Worm (Caenorhabditis elegans) whole organism, L4 larva: Measurements from ENCODE around the gene Y50E8A.5.

Experiments used
- D1046.2 ChIP-seq: fragments of 200-800 bp; sonication (Bioruptor generic); IDR thresholded peaks from 2 replicates; pipeline ENCODE4 v1.3.6; 2022; ENCODE audit warnings: missing genetic modification characterization, missing compliant biosample characterization
- F10B5.3 ChIP-seq: sonication (generic microtip); optimal IDR thresholded peaks from 2 replicates; lab custom pipeline; 2016; ENCODE audit warnings: mild to moderate bottlenecking, missing genetic modification characterization, missing compliant biosample characterization
- T26A8.4 ChIP-seq: fragments of 200-800 bp; sonication (Bioruptor generic); IDR thresholded peaks from 2 replicates; pipeline ENCODE4 v1.3.6; 2022; ENCODE audit warnings: missing genetic modification characterization, missing compliant biosample characterization
- Y48G9A.11 ChIP-seq: fragments of 200-800 bp; sonication (Bioruptor generic); IDR thresholded peaks from 2 replicates; pipeline ENCODE4 v1.3.6; 2022; ENCODE audit warnings: missing genetic modification reagents, missing genetic modification characterization, missing compliant biosample characterization
- Y75B8A.6 ChIP-seq: fragments of 200-800 bp; sonication (Bioruptor generic); IDR thresholded peaks from 2 replicates; pipeline ENCODE4 v1.3.6; 2022; ENCODE audit warnings: missing genetic modification reagents, missing genetic modification characterization, missing compliant biosample characterization
- ZK337.2 ChIP-seq: fragments of 200-800 bp; sonication (Bioruptor generic); IDR thresholded peaks from 2 replicates; pipeline ENCODE4 v1.3.6; 2022; ENCODE audit warnings: missing genetic modification reagents, missing genetic modification characterization, missing compliant biosample characterization
- ZK546.5 ChIP-seq, 2 experiments: sonication (generic microtip); optimal IDR thresholded peaks; 2 replicates each; lab custom pipeline; 2017; ENCODE audit warnings: missing biosample characterization in 2 of 2, missing genetic modification characterization in 2 of 2
- aha-1 ChIP-seq: fragments of 150-350 bp; peaks from one replicate; lab custom pipeline; 2014; ENCODE audit warnings: missing biosample characterization, missing genetic modification characterization
- aly-2 ChIP-seq: sonication (generic microtip); optimal IDR thresholded peaks from 2 replicates; lab custom pipeline; 2018; ENCODE audit warnings: missing biosample characterization, missing genetic modification characterization
- ama-1 ChIP-seq: fragments of 150-350 bp; optimal IDR thresholded peaks from 2 replicates; lab custom pipeline; 2014; ENCODE audit warnings: inconsistent platforms, mixed read lengths
- ceh-32 ChIP-seq: sonication (generic microtip); optimal IDR thresholded peaks from 2 replicates; lab custom pipeline; 2016; ENCODE audit warnings: mild to moderate bottlenecking, missing genetic modification characterization, missing compliant biosample characterization; ENCODE audit not compliant: poor library complexity
- ceh-62 ChIP-seq: sonication (generic microtip); optimal IDR thresholded peaks from 2 replicates; lab custom pipeline; 2017; ENCODE audit warnings: missing biosample characterization, missing genetic modification characterization
- ctbp-1 ChIP-seq: fragments of 200-800 bp; sonication (Bioruptor generic); IDR thresholded peaks from 2 replicates; pipeline ENCODE4 v1.3.6; 2022; ENCODE audit warnings: missing genetic modification reagents, missing genetic modification characterization, missing compliant biosample characterization
- daf-16 ChIP-seq, 3 experiments: sonication (generic microtip); optimal IDR thresholded peaks; 2 replicates each; lab custom pipeline; 2016 to 2017; ENCODE audit warnings: missing genetic modification characterization in 3 of 3, missing genetic modification reagents in 3 of 3, mild to moderate bottlenecking in 2 of 3, missing compliant biosample characterization in 2 of 3, missing biosample characterization in 1 of 3, moderate library complexity in 1 of 3
- daf-8 ChIP-seq: fragments of 200-800 bp; sonication (Bioruptor generic); IDR thresholded peaks from 2 replicates; pipeline ENCODE4 v1.3.6; 2022; ENCODE audit warnings: missing genetic modification characterization, missing compliant biosample characterization
- dmd-8 ChIP-seq: fragments of 200-800 bp; sonication (Bioruptor generic); IDR thresholded peaks from 2 replicates; pipeline ENCODE4 v1.3.6; 2022; ENCODE audit warnings: missing genetic modification characterization, missing compliant biosample characterization
- dve-1 ChIP-seq: sonication (generic microtip); optimal IDR thresholded peaks from 2 replicates; lab custom pipeline; 2017; ENCODE audit warnings: antibody characterized with exemption, mild to moderate bottlenecking, missing genetic modification characterization, missing compliant biosample characterization; ENCODE audit not compliant: insufficient read depth
- egl-27 ChIP-seq: sonication (generic microtip); optimal IDR thresholded peaks from 3 replicates; lab custom pipeline; 2017; ENCODE audit warnings: missing biosample characterization, missing genetic modification reagents, missing genetic modification characterization
- fkh-10 ChIP-seq: fragments of 150-350 bp; optimal IDR thresholded peaks from 2 replicates; lab custom pipeline; 2014; ENCODE audit warnings: missing biosample characterization, missing genetic modification reagents, missing genetic modification characterization
- gei-8 ChIP-seq: fragments of 200-800 bp; sonication (Bioruptor generic); optimal IDR thresholded peaks from 2 replicates; lab custom pipeline; 2018; ENCODE audit warnings: mild to moderate bottlenecking, missing genetic modification characterization, missing compliant biosample characterization
- hlh-30 ChIP-seq: sonication (generic microtip); optimal IDR thresholded peaks from 2 replicates; lab custom pipeline; 2017; ENCODE audit warnings: antibody characterized with exemption, mild to moderate bottlenecking, missing genetic modification characterization, missing compliant biosample characterization; ENCODE audit not compliant: insufficient read depth
- hmg-1.1 ChIP-seq: fragments of 200-800 bp; sonication (Bioruptor generic); IDR thresholded peaks from 2 replicates; pipeline ENCODE4 v1.3.6; 2022; ENCODE audit warnings: missing genetic modification reagents, missing genetic modification characterization, missing compliant biosample characterization
- lin-13 ChIP-seq: fragments of 150-350 bp; optimal IDR thresholded peaks from 2 replicates; lab custom pipeline; 2014; ENCODE audit warnings: missing biosample characterization, missing genetic modification reagents, missing genetic modification characterization
- lin-39 ChIP-seq: fragments of 150-350 bp; optimal IDR thresholded peaks from 2 replicates; lab custom pipeline; 2014; ENCODE audit warnings: missing biosample characterization, missing genetic modification reagents, missing genetic modification characterization
- madf-9 ChIP-seq: fragments of 200-800 bp; sonication (Bioruptor generic); conservative IDR thresholded peaks from 2 replicates; pipeline ENCODE4 v1.3.6; 2022; ENCODE audit warnings: missing genetic modification reagents, missing genetic modification characterization, missing compliant biosample characterization
- mdt-29 ChIP-seq: fragments of 200-800 bp; sonication (Bioruptor generic); IDR thresholded peaks from 2 replicates; pipeline ENCODE4 v1.3.6; 2022; ENCODE audit warnings: missing genetic modification reagents, missing genetic modification characterization, missing compliant biosample characterization
- mxl-3 ChIP-seq: fragments of 200-800 bp; sonication (Bioruptor generic); optimal IDR thresholded peaks from 2 replicates; lab custom pipeline; 2018; ENCODE audit warnings: mild to moderate bottlenecking, missing genetic modification characterization, missing compliant biosample characterization
- nhr-237 ChIP-seq: sonication (generic microtip); optimal IDR thresholded peaks from 2 replicates; lab custom pipeline; 2017; ENCODE audit warnings: missing biosample characterization, missing genetic modification characterization
- nhr-25 ChIP-seq: sonication (generic microtip); optimal IDR thresholded peaks from 2 replicates; lab custom pipeline; 2017; ENCODE audit warnings: missing genetic modification characterization, mild to moderate bottlenecking, missing compliant biosample characterization, antibody characterized with exemption, moderate library complexity, borderline replicate concordance; ENCODE audit not compliant: insufficient read depth
- nhr-28 ChIP-seq: fragments of 150-350 bp; optimal IDR thresholded peaks from 2 replicates; lab custom pipeline; 2014; ENCODE audit warnings: missing biosample characterization, missing genetic modification characterization
- nhr-42 ChIP-seq: fragments of 200-800 bp; sonication (Bioruptor generic); IDR thresholded peaks from 2 replicates; pipeline ENCODE4 v1.3.6; 2022; ENCODE audit warnings: missing genetic modification characterization, missing compliant biosample characterization
- nhr-76 ChIP-seq: fragments of 150-350 bp; optimal IDR thresholded peaks from 2 replicates; lab custom pipeline; 2014; ENCODE audit warnings: missing biosample characterization, missing genetic modification characterization
- nhr-77 ChIP-seq: fragments of 150-350 bp; optimal IDR thresholded peaks from 2 replicates; lab custom pipeline; 2014; ENCODE audit warnings: missing biosample characterization, missing genetic modification characterization
- pha-4 ChIP-seq, 2 experiments: fragments of 150-350 bp in 1 of 2; fragments of 200-800 bp in 1 of 2; sonication (Bioruptor generic) in 1 of 2; IDR thresholded peaks in 1 of 2; optimal IDR thresholded peaks in 1 of 2; 2 replicates each; pipeline versions ENCODE4 v1.3.6 to Lab custom; 2014 to 2022; ENCODE audit warnings: missing genetic modification characterization in 2 of 2, missing genetic modification reagents in 2 of 2, missing biosample characterization in 1 of 2, missing compliant biosample characterization in 1 of 2
- sdz-12 ChIP-seq: fragments of 200-800 bp; sonication (Bioruptor generic); optimal IDR thresholded peaks from 2 replicates; lab custom pipeline; 2018; ENCODE audit warnings: mild to moderate bottlenecking, missing genetic modification characterization, missing compliant biosample characterization
- spr-1 ChIP-seq: sonication (generic microtip); optimal IDR thresholded peaks from 2 replicates; lab custom pipeline; 2016; ENCODE audit warnings: mild to moderate bottlenecking, missing genetic modification characterization, missing compliant biosample characterization
- spr-3 ChIP-seq: fragments of 200-800 bp; sonication (Bioruptor generic); optimal IDR thresholded peaks from 2 replicates; lab custom pipeline; 2018; ENCODE audit warnings: mild to moderate bottlenecking, missing genetic modification characterization, missing compliant biosample characterization
- unc-39 ChIP-seq: sonication (generic microtip); optimal IDR thresholded peaks from 2 replicates; lab custom pipeline; 2017; ENCODE audit warnings: missing biosample characterization, missing genetic modification characterization
- vab-7 ChIP-seq: fragments of 200-800 bp; sonication (Bioruptor generic); IDR thresholded peaks from 2 replicates; pipeline ENCODE4 v1.3.6; 2022; ENCODE audit warnings: missing genetic modification reagents, missing genetic modification characterization, missing compliant biosample characterization
- zag-1 ChIP-seq: fragments of 150-350 bp; optimal IDR thresholded peaks from 2 replicates; lab custom pipeline; 2014; ENCODE audit warnings: missing biosample characterization, missing genetic modification characterization
- zfp-3 ChIP-seq: fragments of 200-800 bp; sonication (Bioruptor generic); conservative IDR thresholded peaks from 2 replicates; pipeline ENCODE4 v1.3.6; 2022; ENCODE audit warnings: missing genetic modification reagents, missing genetic modification characterization, missing compliant biosample characterization
- ztf-7 ChIP-seq: fragments of 150-350 bp; optimal IDR thresholded peaks from 2 replicates; lab custom pipeline; 2014; ENCODE audit warnings: missing biosample characterization, missing genetic modification characterization

Gene Y50E8A.5

DNA sequence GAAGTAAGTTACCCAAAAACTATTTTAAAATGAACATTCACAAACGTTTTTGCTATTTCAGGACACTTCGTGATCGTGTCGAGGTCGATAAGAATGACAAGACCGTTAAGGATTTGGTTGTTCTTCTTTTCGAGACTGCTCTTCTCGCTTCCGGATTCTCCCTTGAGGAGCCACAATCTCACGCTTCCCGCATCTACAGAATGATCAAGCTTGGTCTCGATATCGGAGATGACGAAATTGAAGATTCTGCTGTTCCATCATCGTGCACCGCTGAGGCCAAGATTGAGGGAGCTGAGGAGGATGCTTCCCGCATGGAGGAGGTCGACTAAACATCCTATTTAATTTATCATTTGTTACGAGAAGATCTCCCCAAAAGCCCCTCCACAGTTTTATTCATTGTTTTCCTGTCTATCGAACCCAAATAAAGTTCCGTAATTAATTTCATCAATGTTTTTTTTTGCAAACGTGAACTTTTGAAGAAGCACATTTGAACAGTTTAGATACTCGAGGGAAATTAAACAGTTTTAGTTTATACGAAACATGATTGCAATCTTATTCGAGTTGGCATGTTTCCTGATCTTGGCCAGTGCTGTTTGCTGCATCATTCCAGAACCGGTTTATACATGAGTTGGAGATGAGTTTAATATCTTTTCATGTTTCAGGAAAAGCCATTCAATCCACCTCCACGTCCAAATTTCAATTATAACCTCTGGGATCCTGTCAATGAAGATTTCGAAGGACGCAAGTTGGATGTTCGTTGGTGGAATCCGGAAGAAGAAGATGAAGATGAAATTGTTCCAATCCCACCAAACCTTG lies 48.4 kb downstream of the Y50E8A.5 start, which contains the start of gene C47E8.11 (continued):
- TF ChIP-seq ama-1 (lab: Kevin White, UChicago) (peak; percentile 71), ctbp-1 (GFP tag; lab: Robert Waterston, UW) (peak; percentile 11; the same call in 1 of the 2 replicates), hlh-30 (tag; lab: Kevin White, UChicago) (no peak), madf-9 (GFP tag; lab: Robert Waterston, UW) (peak; percentile 2; the same call in 1 of the 2 replicates), lin-39 (tag; lab: Kevin White, UChicago) (no peak), lin-13 (GFP tag; lab: Kevin White, UChicago) (peak; percentile 91), unc-39 (no peak), D1046.2 (GFP tag; lab: Robert Waterston, UW) (no peak), sdz-12 (GFP tag; lab: Kevin White, UChicago) (peak; percentile 13), nhr-237 (tag; lab: Kevin White, UChicago) (no peak), nhr-28 (tag; lab: Kevin White, UChicago) (no peak), Y75B8A.6 (peak; percentile 59), dmd-8 (no peak; the same call in 1 of the 2 replicates), spr-3 (GFP tag; lab: Kevin White, UChicago) (peak; percentile 27), mdt-29 (GFP tag; lab: Robert Waterston, UW) (no peak), aha-1 (tag; lab: Kevin White, UChicago) (peak; percentile 98), T26A8.4 (GFP tag; lab: Robert Waterston, UW) (peak; percentile 77), daf-16 (GFP tag; optimal IDR thresholded peaks at IDR 0.05; lab: Kevin White, UChicago) (no peak), daf-16 (tag; optimal IDR thresholded peaks at IDR 0.05; lab: Kevin White, UChicago) (peak; percentile 86), Y48G9A.11 (GFP tag; lab: Robert Waterston, UW) (peak; percentile 64; the same call in 1 of the 2 replicates), pha-4 (GFP tag; IDR thresholded peaks at IDR 0.05; lab: Robert Waterston, UW) (peak; percentile 51), pha-4 (tag; optimal IDR thresholded peaks at IDR 0.05; lab: Kevin White, UChicago) (peak; percentile 67), gei-8 (GFP tag; lab: Kevin White, UChicago) (no peak), nhr-76 (tag; lab: Kevin White, UChicago) (no peak), nhr-25 (no peak)
- TF ChIP-seq, all 104 proteins: peak for 40

DNA sequence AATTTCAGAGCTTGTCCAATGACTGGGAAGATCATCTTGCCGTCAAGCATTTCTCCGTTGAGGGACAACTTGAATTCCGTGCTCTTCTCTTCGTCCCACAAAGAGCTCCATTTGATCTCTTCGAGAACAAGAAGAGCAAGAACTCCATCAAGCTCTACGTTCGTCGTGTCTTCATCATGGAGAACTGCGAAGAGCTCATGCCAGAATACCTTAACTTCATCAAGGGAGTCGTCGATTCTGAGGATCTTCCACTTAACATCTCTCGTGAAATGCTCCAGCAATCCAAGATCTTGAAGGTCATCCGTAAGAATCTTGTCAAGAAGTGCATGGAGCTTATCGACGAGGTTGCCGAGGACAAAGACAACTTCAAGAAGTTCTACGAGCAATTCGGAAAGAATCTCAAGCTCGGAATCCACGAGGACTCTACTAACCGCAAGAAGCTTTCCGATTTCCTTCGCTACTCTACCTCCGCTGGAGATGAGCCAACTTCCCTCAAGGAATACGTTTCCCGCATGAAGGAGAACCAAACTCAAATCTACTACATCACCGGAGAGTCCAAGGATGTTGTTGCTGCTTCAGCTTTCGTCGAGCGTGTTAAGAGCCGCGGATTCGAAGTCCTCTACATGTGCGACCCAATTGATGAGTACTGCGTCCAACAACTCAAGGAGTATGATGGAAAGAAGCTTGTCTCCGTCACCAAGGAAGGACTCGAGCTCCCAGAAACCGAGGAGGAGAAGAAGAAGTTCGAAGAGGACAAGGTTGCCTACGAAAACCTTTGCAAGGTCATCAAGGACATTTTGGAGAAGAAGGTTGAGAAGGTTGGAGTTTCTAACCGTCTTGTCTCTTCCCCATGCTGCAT lies 49.4 kb downstream of the Y50E8A.5 start:
- 0 out of 2 replicates have a peak, but pooled peaks have one; percentile 4 for TF ChIP-seq nhr-42 (GFP tag; lab: Robert Waterston, UW)
- TF ChIP-seq fkh-10 (GFP tag; lab: Kevin White, UChicago): no peak
- peak; percentile 71 for TF ChIP-seq ama-1 (lab: Kevin White, UChicago)
- no peak for TF ChIP-seq ZK337.2 (GFP tag; lab: Robert Waterston, UW)
- peak; percentile 19 for TF ChIP-seq nhr-25
- no peak for TF ChIP-seq ceh-32 (tag; lab: Kevin White, UChicago)
- TF ChIP-seq Y48G9A.11 (GFP tag; lab: Robert Waterston, UW): no peak; the same call in 1 of the 2 replicates
- no peak for TF ChIP-seq egl-27 (tag; lab: Kevin White, UChicago)
- no peak for TF ChIP-seq daf-8 (GFP tag; lab: Robert Waterston, UW)
- TF ChIP-seq lin-13 (GFP tag; lab: Kevin White, UChicago): peak; percentile 84
- no peak; the same call in 1 of the 2 replicates for TF ChIP-seq mdt-29 (GFP tag; lab: Robert Waterston, UW)
- TF ChIP-seq pha-4 (GFP tag; IDR thresholded peaks at IDR 0.05; lab: Robert Waterston, UW): peak; percentile 40
- TF ChIP-seq pha-4 (tag; optimal IDR thresholded peaks at IDR 0.05; lab: Kevin White, UChicago): no peak
- no peak for TF ChIP-seq aly-2
- no peak for TF ChIP-seq ztf-7 (tag; lab: Kevin White, UChicago)
- TF ChIP-seq daf-16 (GFP tag; optimal IDR thresholded peaks at IDR 0.05; lab: Kevin White, UChicago): no peak
- TF ChIP-seq daf-16 (tag; optimal IDR thresholded peaks at IDR 0.05; lab: Kevin White, UChicago): peak; percentile 18
- no peak for TF ChIP-seq nhr-77 (tag; lab: Kevin White, UChicago)
- 0 out of 2 replicates have a peak, but pooled peaks have one; percentile 18 for TF ChIP-seq zfp-3 (GFP tag; lab: Robert Waterston, UW)
- peak; percentile 24 for TF ChIP-seq dve-1 (tag; lab: Kevin White, UChicago)
- TF ChIP-seq zag-1 (tag; lab: Kevin White, UChicago): no peak
- TF ChIP-seq F10B5.3 (tag; lab: Kevin White, UChicago): no peak
- peak; percentile 34 for TF ChIP-seq gei-8 (GFP tag; lab: Kevin White, UChicago)
- TF ChIP-seq hmg-1.1 (GFP tag; lab: Robert Waterston, UW): no peak
- TF ChIP-seq mxl-3 (GFP tag; lab: Kevin White, UChicago): no peak
- no peak for TF ChIP-seq nhr-76 (tag; lab: Kevin White, UChicago)
- peak; percentile 15; the same call in 1 of the 2 replicates for TF ChIP-seq madf-9 (GFP tag; lab: Robert Waterston, UW)
- no peak for TF ChIP-seq ceh-62
- no peak for TF ChIP-seq ZK546.5 (tag; optimal IDR thresholded peaks at IDR 0.05; lab: Kevin White, UChicago)
- no peak for TF ChIP-seq spr-1 (tag; lab: Kevin White, UChicago)
- TF ChIP-seq ctbp-1 (GFP tag; lab: Robert Waterston, UW): 0 out of 2 replicates have a peak, but pooled peaks have one; percentile 14
- no peak for TF ChIP-seq vab-7 (GFP tag; lab: Robert Waterston, UW)
